Worm (Caenorhabditis elegans) whole organism, L3 larva: ENCODE measurements around the gene gpa-6.

Source experiments
- ZK546.5 ChIP-seq: sonication (generic microtip); optimal IDR thresholded peaks from 2 replicates; lab custom pipeline; 2017; ENCODE audit warnings: missing biosample characterization, missing genetic modification characterization
- aly-2 ChIP-seq: fragments of 150-350 bp; optimal IDR thresholded peaks from 2 replicates; lab custom pipeline; 2014; ENCODE audit warnings: missing biosample characterization, missing genetic modification characterization
- ama-1 ChIP-seq: fragments of 150-350 bp; optimal IDR thresholded peaks from 2 replicates; lab custom pipeline; 2018
- ceh-16 ChIP-seq: sonication (generic microtip); optimal IDR thresholded peaks from 2 replicates; lab custom pipeline; 2017; ENCODE audit warnings: missing biosample characterization, missing genetic modification characterization
- ceh-28 ChIP-seq: fragments of 150-350 bp; optimal IDR thresholded peaks from 2 replicates; lab custom pipeline; 2014; ENCODE audit warnings: missing biosample characterization, missing genetic modification reagents, missing genetic modification characterization
- ceh-82 ChIP-seq: fragments of 150-350 bp; optimal IDR thresholded peaks from 2 replicates; lab custom pipeline; 2014; ENCODE audit warnings: missing biosample characterization, missing genetic modification characterization
- ceh-9 ChIP-seq: sonication (generic microtip); optimal IDR thresholded peaks from 2 replicates; lab custom pipeline; 2018; ENCODE audit warnings: missing biosample characterization, missing genetic modification characterization
- daf-12 ChIP-seq: fragments of 150-350 bp; optimal IDR thresholded peaks from 2 replicates; lab custom pipeline; 2014; ENCODE audit warnings: missing biosample characterization, missing genetic modification reagents, missing genetic modification characterization
- egl-27 ChIP-seq: sonication (generic microtip); optimal IDR thresholded peaks from 4 replicates; lab custom pipeline; 2017; ENCODE audit warnings: missing biosample characterization, missing genetic modification reagents, missing genetic modification characterization
- egl-5 ChIP-seq: fragments of 150-350 bp; optimal IDR thresholded peaks from 2 replicates; lab custom pipeline; 2017; ENCODE audit warnings: missing biosample characterization, missing genetic modification reagents, missing genetic modification characterization, inconsistent platforms
- elt-1 ChIP-seq: fragments of 150-350 bp; optimal IDR thresholded peaks from 2 replicates; lab custom pipeline; 2014; ENCODE audit warnings: missing biosample characterization, missing genetic modification characterization
- elt-2 ChIP-seq: sonication (generic microtip); optimal IDR thresholded peaks from 2 replicates; lab custom pipeline; 2016; ENCODE audit warnings: missing genetic modification reagents, mild to moderate bottlenecking, missing genetic modification characterization, missing compliant biosample characterization
- elt-3 ChIP-seq, 3 experiments: fragments of 150-350 bp in 1 of 3; sonication (generic microtip) in 2 of 3; optimal IDR thresholded peaks; 2 replicates in 2 of 3; 4 replicates in 1 of 3; lab custom pipeline; 2014 to 2017; ENCODE audit warnings: missing biosample characterization in 3 of 3, missing genetic modification characterization in 3 of 3
- eor-1 ChIP-seq, 2 experiments: fragments of 150-350 bp; optimal IDR thresholded peaks; 2 replicates each; lab custom pipeline; 2014 to 2018; ENCODE audit warnings: missing biosample characterization in 2 of 2, missing genetic modification characterization in 2 of 2
- fkh-10 ChIP-seq: sonication (generic microtip); optimal IDR thresholded peaks from 2 replicates; lab custom pipeline; 2017; ENCODE audit warnings: missing biosample characterization, missing genetic modification reagents, missing genetic modification characterization
- fkh-2 ChIP-seq: fragments of 150-350 bp; optimal IDR thresholded peaks from 2 replicates; lab custom pipeline; 2014; ENCODE audit warnings: missing biosample characterization, missing genetic modification reagents, missing genetic modification characterization
- fos-1 ChIP-seq: fragments of 150-350 bp; optimal IDR thresholded peaks from 2 replicates; lab custom pipeline; 2014; ENCODE audit warnings: missing biosample characterization, missing genetic modification characterization
- hmg-11 ChIP-seq: sonication (generic microtip); optimal IDR thresholded peaks from 2 replicates; lab custom pipeline; 2016; ENCODE audit warnings: missing genetic modification characterization, missing compliant biosample characterization
- jun-1 ChIP-seq: fragments of 150-350 bp; optimal IDR thresholded peaks from 2 replicates; lab custom pipeline; 2014; ENCODE audit warnings: missing biosample characterization, missing genetic modification reagents, missing genetic modification characterization
- lin-15B ChIP-seq: fragments of 150-350 bp; optimal IDR thresholded peaks from 2 replicates; lab custom pipeline; 2014; ENCODE audit warnings: missing biosample characterization, missing genetic modification characterization
- lin-39 ChIP-seq: fragments of 150-350 bp; optimal IDR thresholded peaks from 2 replicates; lab custom pipeline; 2018; ENCODE audit warnings: missing biosample characterization, missing genetic modification reagents, missing genetic modification characterization
- lsy-12 ChIP-seq: sonication (generic microtip); optimal IDR thresholded peaks from 2 replicates; lab custom pipeline; 2016; ENCODE audit warnings: mild to moderate bottlenecking, missing genetic modification characterization, missing compliant biosample characterization
- mdl-1 ChIP-seq: fragments of 150-350 bp; optimal IDR thresholded peaks from 2 replicates; lab custom pipeline; 2014; ENCODE audit warnings: missing biosample characterization, missing genetic modification characterization
- mml-1 ChIP-seq: fragments of 150-350 bp; sonication (generic microtip); optimal IDR thresholded peaks from 3 replicates; lab custom pipeline; 2014; ENCODE audit warnings: missing biosample characterization, missing genetic modification characterization
- nfya-1 ChIP-seq: sonication (generic microtip); optimal IDR thresholded peaks from 2 replicates; lab custom pipeline; 2017; ENCODE audit warnings: missing genetic modification characterization, mild to moderate bottlenecking, missing compliant biosample characterization, antibody characterized with exemption, moderate library complexity; ENCODE audit not compliant: insufficient read depth
- nhr-11 ChIP-seq: fragments of 150-350 bp; optimal IDR thresholded peaks from 2 replicates; lab custom pipeline; 2014; ENCODE audit warnings: missing biosample characterization, missing genetic modification characterization
- nhr-12 ChIP-seq: fragments of 150-350 bp; optimal IDR thresholded peaks from 2 replicates; lab custom pipeline; 2014; ENCODE audit warnings: missing biosample characterization, missing genetic modification characterization
- nhr-23 ChIP-seq: fragments of 150-350 bp; optimal IDR thresholded peaks from 2 replicates; lab custom pipeline; 2014; ENCODE audit warnings: missing biosample characterization, missing genetic modification reagents, missing genetic modification characterization
- nhr-237 ChIP-seq: fragments of 150-350 bp; optimal IDR thresholded peaks from 2 replicates; lab custom pipeline; 2014; ENCODE audit warnings: missing biosample characterization, missing genetic modification characterization
- nhr-25 ChIP-seq: sonication (generic microtip); optimal IDR thresholded peaks from 2 replicates; lab custom pipeline; 2017; ENCODE audit warnings: missing biosample characterization, missing genetic modification characterization
- nhr-28 ChIP-seq: fragments of 150-350 bp; optimal IDR thresholded peaks from 2 replicates; lab custom pipeline; 2014; ENCODE audit warnings: missing biosample characterization, missing genetic modification characterization
- nhr-43 ChIP-seq: sonication (generic microtip); optimal IDR thresholded peaks from 2 replicates; lab custom pipeline; 2016; ENCODE audit warnings: mild to moderate bottlenecking, missing genetic modification characterization, missing compliant biosample characterization; ENCODE audit not compliant: poor library complexity, severe bottlenecking
- nhr-67 ChIP-seq: fragments of 150-350 bp; optimal IDR thresholded peaks from 2 replicates; lab custom pipeline; 2014; ENCODE audit warnings: missing biosample characterization, missing genetic modification characterization
- nhr-76 ChIP-seq: fragments of 150-350 bp; sonication (generic microtip); optimal IDR thresholded peaks from 5 replicates; lab custom pipeline; 2014; ENCODE audit warnings: missing biosample characterization, missing genetic modification characterization
- nhr-77 ChIP-seq: fragments of 150-350 bp; optimal IDR thresholded peaks from 2 replicates; lab custom pipeline; 2014; ENCODE audit warnings: missing biosample characterization, missing genetic modification characterization
- pha-4 ChIP-seq: fragments of 150-350 bp; optimal IDR thresholded peaks from 2 replicates; lab custom pipeline; 2014; ENCODE audit warnings: missing biosample characterization, missing genetic modification reagents, missing genetic modification characterization
- pqm-1 ChIP-seq: fragments of 150-350 bp; optimal IDR thresholded peaks from 2 replicates; lab custom pipeline; 2017; ENCODE audit warnings: missing biosample characterization, missing genetic modification characterization, inconsistent platforms
- sea-2 ChIP-seq: fragments of 150-350 bp; sonication (generic microtip); optimal IDR thresholded peaks from 4 replicates; lab custom pipeline; 2014; ENCODE audit warnings: missing biosample characterization, missing genetic modification reagents, missing genetic modification characterization
- skn-1 ChIP-seq: fragments of 150-350 bp; optimal IDR thresholded peaks from 2 replicates; lab custom pipeline; 2014; ENCODE audit warnings: missing biosample characterization, missing genetic modification characterization
- snpc-4 ChIP-seq: fragments of 150-350 bp; optimal IDR thresholded peaks from 2 replicates; lab custom pipeline; 2014; ENCODE audit warnings: missing biosample characterization, missing genetic modification characterization
- tbx-2 ChIP-seq: sonication (generic microtip); optimal IDR thresholded peaks from 2 replicates; lab custom pipeline; 2016; ENCODE audit warnings: mild to moderate bottlenecking, missing genetic modification characterization, missing compliant biosample characterization
- unc-39 ChIP-seq: sonication (generic microtip); optimal IDR thresholded peaks from 4 replicates; lab custom pipeline; 2017; ENCODE audit warnings: missing biosample characterization, missing genetic modification characterization
- unc-62 ChIP-seq: fragments of 150-350 bp; sonication (generic microtip); optimal IDR thresholded peaks from 4 replicates; lab custom pipeline; 2014; ENCODE audit warnings: missing biosample characterization, missing genetic modification reagents, missing genetic modification characterization
- zag-1 ChIP-seq: fragments of 150-350 bp; optimal IDR thresholded peaks from 2 replicates; lab custom pipeline; 2014; ENCODE audit warnings: missing biosample characterization, missing genetic modification characterization
- ztf-11 ChIP-seq: fragments of 150-350 bp; optimal IDR thresholded peaks from 2 replicates; lab custom pipeline; 2014; ENCODE audit warnings: missing biosample characterization, missing genetic modification characterization
- ztf-4 ChIP-seq: fragments of 150-350 bp; optimal IDR thresholded peaks from 2 replicates; lab custom pipeline; 2014; ENCODE audit warnings: missing biosample characterization, missing genetic modification characterization

The gpa-6 gene

ce11 chrX:13143762-13144732, 47.0 kb upstream of the gpa-6 start (continued):
- TF ChIP-seq nfya-1 (tag; lab: Kevin White, UChicago), result peak; percentile 69
- TF ChIP-seq mml-1 (tag; lab: Kevin White, UChicago), result no peak
- no peak for TF ChIP-seq elt-1 (tag; lab: Kevin White, UChicago)
- no peak for TF ChIP-seq fkh-2 (tag; lab: Kevin White, UChicago)
- TF ChIP-seq nhr-77, result no peak
- no peak for TF ChIP-seq sea-2 (GFP tag; lab: Kevin White, UChicago)
- no peak for TF ChIP-seq ceh-9 (tag; lab: Kevin White, UChicago)
- TF ChIP-seq elt-2, result peak; percentile 78
- peak; percentile 89 for TF ChIP-seq pha-4 (tag; lab: Kevin White, UChicago)
- peak; percentile 32 for TF ChIP-seq pqm-1
- no peak for TF ChIP-seq eor-1 (tag; optimal IDR thresholded peaks at IDR 0.05; lab: Kevin White, UChicago)
- peak; percentile 31 for TF ChIP-seq hmg-11 (tag; lab: Kevin White, UChicago)
- TF ChIP-seq skn-1 (tag; lab: Kevin White, UChicago), result peak; percentile 38
- TF ChIP-seq egl-27, result no peak
- TF ChIP-seq nhr-67 (tag; lab: Kevin White, UChicago), result no peak
- no peak for TF ChIP-seq ztf-11 (tag; lab: Kevin White, UChicago)

- TF ChIP-seq pha-4 (tag; lab: Kevin White, UChicago) (peak; percentile 96), tbx-2 (peak; percentile 93), nhr-28 (tag; lab: Kevin White, UChicago) (no peak), hmg-11 (tag; lab: Kevin White, UChicago) (peak; percentile 99), pqm-1 (peak; percentile 71), ceh-82 (tag; lab: Kevin White, UChicago) (peak; percentile 66), jun-1 (tag; lab: Kevin White, UChicago) (peak; percentile 96), nhr-11 (tag; lab: Kevin White, UChicago) (peak; percentile 89), nfya-1 (tag; lab: Kevin White, UChicago) (peak; percentile 95), nhr-237 (no peak), fkh-10 (GFP tag; lab: Kevin White, UChicago) (peak; percentile 88), elt-2 (peak; percentile 90), ztf-11 (tag; lab: Kevin White, UChicago) (peak; percentile 19), nhr-12 (tag; lab: Kevin White, UChicago) (no peak), zag-1 (tag; lab: Kevin White, UChicago) (peak; percentile 71), nhr-25 (tag; lab: Kevin White, UChicago) (peak; percentile 94), nhr-23 (peak; percentile 93), egl-27 (peak; percentile 82), skn-1 (tag; lab: Kevin White, UChicago) (peak; percentile 77), snpc-4 (tag; lab: Kevin White, UChicago) (peak; percentile 75), elt-3 (tag; optimal IDR thresholded peaks at IDR 0.05; lab: Kevin White, UChicago) (peak in 1 of 3 experiments; percentile 71), ama-1 (lab: Kevin White, UChicago) (peak; percentile 99), lin-15B (peak; percentile 65), sea-2 (GFP tag; lab: Kevin White, UChicago) (peak; percentile 72), unc-39 (tag; lab: Kevin White, UChicago) (no peak), fos-1 (tag; lab: Kevin White, UChicago) (peak; percentile 75), fkh-2 (tag; lab: Kevin White, UChicago) (no peak), aly-2 (tag; lab: Kevin White, UChicago) (no peak), mdl-1 (peak; percentile 97), nhr-77 (no peak), elt-1 (tag; lab: Kevin White, UChicago) (peak; percentile 66), lsy-12 (tag; lab: Kevin White, UChicago) (peak; percentile 90), ceh-16 (tag; lab: Kevin White, UChicago) (no peak), nhr-76 (tag; lab: Kevin White, UChicago) (peak; percentile 53), egl-5 (tag; lab: Kevin White, UChicago) (peak; percentile 82), daf-12 (tag; lab: Kevin White, UChicago) (no peak), lin-39 (tag; lab: Kevin White, UChicago) (peak; percentile 93), nhr-43 (tag; lab: Kevin White, UChicago) (peak; percentile 92), eor-1 (tag; optimal IDR thresholded peaks at IDR 0.05; lab: Kevin White, UChicago) (no peak), mml-1 (tag; lab: Kevin White, UChicago) (peak; percentile 65), ceh-9 (tag; lab: Kevin White, UChicago) (no peak), ZK546.5 (tag; lab: Kevin White, UChicago) (no peak), ceh-28 (peak; percentile 92), unc-62 (GFP tag; lab: Kevin White, UChicago) (peak; percentile 88), ztf-4 (tag; lab: Kevin White, UChicago) (peak; percentile 68)
Observed at ce11 chrX:13144975-13145618, 45.9 kb upstream of the gpa-6 start.
